Fruit fly (Drosophila melanogaster) whole organism, embryonic: Measurements from ENCODE around the gene CheB93b.
A peak's percentile ranks its signal among the peaks of the same experiment; 100 is the strongest.

Experiments
- CG10543 ChIP-seq: fragments of 200-800 bp; sonication (Bioruptor generic); optimal IDR thresholded peaks from 3 replicates; lab custom pipeline; 2017; ENCODE audit warnings: missing biosample characterization, mild to moderate bottlenecking, missing genetic modification characterization, moderate library complexity
- CG10565 ChIP-seq: fragments of 200-800 bp; sonication (Bioruptor generic); optimal IDR thresholded peaks from 3 replicates; lab custom pipeline; 2016; ENCODE audit warnings: missing biosample characterization, mild to moderate bottlenecking, missing genetic modification characterization
- CG11093 ChIP-seq: fragments of 200-800 bp; sonication (Bioruptor generic); IDR thresholded peaks from 3 replicates; pipeline ENCODE4 v1.3.6; 2022; ENCODE audit warnings: missing biosample characterization, missing genetic modification characterization
- CG1233 ChIP-seq: fragments of 200-800 bp; sonication (Bioruptor generic); optimal IDR thresholded peaks from 4 replicates; lab custom pipeline; 2018; ENCODE audit warnings: missing biosample characterization, mild to moderate bottlenecking, missing genetic modification characterization
- CG13287 ChIP-seq: fragments of 200-800 bp; sonication (Bioruptor generic); IDR thresholded peaks from 2 replicates; pipeline ENCODE4 v1.3.6; 2022; ENCODE audit warnings: missing biosample characterization, missing genetic modification characterization; ENCODE audit not compliant: partially characterized antibody
- CG1602 ChIP-seq: fragments of 200-800 bp; sonication (Bioruptor generic); optimal IDR thresholded peaks from 3 replicates; lab custom pipeline; 2016; ENCODE audit warnings: missing biosample characterization, missing genetic modification characterization
- CG17829 ChIP-seq: fragments of 200-800 bp; optimal IDR thresholded peaks from 2 replicates; lab custom pipeline; 2019; ENCODE audit warnings: missing biosample characterization, mild to moderate bottlenecking, missing genetic modification characterization, moderate library complexity
- CG17912 ChIP-seq: fragments of 200-800 bp; sonication (Bioruptor generic); optimal IDR thresholded peaks from 2 replicates; lab custom pipeline; 2018; ENCODE audit warnings: missing biosample characterization, mild to moderate bottlenecking, missing genetic modification characterization
- CG18011 ChIP-seq: fragments of 200-800 bp; sonication (Bioruptor generic); optimal IDR thresholded peaks from 2 replicates; lab custom pipeline; 2017; ENCODE audit warnings: missing biosample characterization, missing genetic modification characterization, mild to moderate bottlenecking, moderate library complexity, missing genotype
- CG2129 ChIP-seq: fragments of 200-800 bp; sonication (Bioruptor generic); IDR thresholded peaks from 2 replicates; pipeline ENCODE4 v1.3.6; 2022; ENCODE audit warnings: missing biosample characterization, missing genetic modification characterization; ENCODE audit not compliant: partially characterized antibody
- CG2199 ChIP-seq: fragments of 200-800 bp; sonication (Bioruptor generic); IDR thresholded peaks from 3 replicates; pipeline ENCODE4 v1.3.6; 2022; ENCODE audit warnings: missing biosample characterization, missing genetic modification characterization
- CG2678 ChIP-seq: fragments of 200-800 bp; sonication (Bioruptor generic); optimal IDR thresholded peaks from 3 replicates; lab custom pipeline; 2019; ENCODE audit warnings: missing biosample characterization, mild to moderate bottlenecking, missing genetic modification characterization, moderate library complexity
- CG34422 ChIP-seq: fragments of 200-800 bp; sonication (Bioruptor generic); IDR thresholded peaks from 3 replicates; pipeline ENCODE4 v1.3.6; 2022; ENCODE audit warnings: missing biosample characterization, missing genetic modification characterization
- CG42726 ChIP-seq: fragments of 200-800 bp; sonication (Bioruptor generic); IDR thresholded peaks from 2 replicates; pipeline ENCODE4 v1.3.6; 2022; ENCODE audit warnings: missing biosample characterization, missing genetic modification characterization; ENCODE audit not compliant: partially characterized antibody
- CG4404 ChIP-seq: fragments of 200-800 bp; sonication (Bioruptor generic); IDR thresholded peaks from 2 replicates; pipeline ENCODE4 v1.3.6; 2022; ENCODE audit warnings: missing biosample characterization, missing genetic modification characterization
- CG4424 ChIP-seq: fragments of 200-800 bp; sonication (Bioruptor generic); optimal IDR thresholded peaks from 3 replicates; lab custom pipeline; 2016; ENCODE audit warnings: missing biosample characterization, missing genetic modification characterization
- CG6765 ChIP-seq: fragments of 200-800 bp; sonication (Bioruptor generic); optimal IDR thresholded peaks from 3 replicates; lab custom pipeline; 2017; ENCODE audit warnings: missing biosample characterization, mild to moderate bottlenecking, missing genetic modification characterization
- CG7271 ChIP-seq: fragments of 200-800 bp; sonication (Bioruptor generic); optimal IDR thresholded peaks from 2 replicates; lab custom pipeline; 2018; ENCODE audit warnings: missing biosample characterization, mild to moderate bottlenecking, missing genetic modification characterization, moderate library complexity
- CG7372 ChIP-seq: fragments of 200-800 bp; sonication (Bioruptor generic); IDR thresholded peaks from 2 replicates; pipeline ENCODE4 v1.3.6; 2022; ENCODE audit warnings: missing biosample characterization, missing genetic modification characterization
- CG7556 ChIP-seq: fragments of 200-800 bp; sonication (Bioruptor generic); optimal IDR thresholded peaks from 2 replicates; lab custom pipeline; 2017; ENCODE audit warnings: missing biosample characterization, mild to moderate bottlenecking, missing genetic modification characterization
- CG9797 ChIP-seq: fragments of 200-800 bp; sonication (Bioruptor generic); optimal IDR thresholded peaks from 3 replicates; lab custom pipeline; 2018; ENCODE audit warnings: missing biosample characterization, mild to moderate bottlenecking, missing genetic modification characterization
- Camta ChIP-seq: fragments of 200-800 bp; sonication (Bioruptor generic); optimal IDR thresholded peaks from 2 replicates; lab custom pipeline; 2016; ENCODE audit warnings: missing biosample characterization, missing genetic modification characterization
- Chrac-16 ChIP-seq: fragments of 200-800 bp; sonication (Bioruptor generic); optimal IDR thresholded peaks from 3 replicates; lab custom pipeline; 2016; ENCODE audit warnings: missing biosample characterization, missing genetic modification characterization
- D ChIP-seq, 2 experiments: fragments of 200-800 bp in 1 of 2; fragments of >200 bp in 1 of 2; sonication (Bioruptor generic) in 1 of 2; optimal IDR thresholded peaks; 2 replicates in 1 of 2; 3 replicates in 1 of 2; lab custom pipeline; 2017; ENCODE audit warnings: mild to moderate bottlenecking in 1 of 2, missing biosample characterization in 1 of 2, missing genetic modification characterization in 1 of 2, missing genetic modification reagents in 1 of 2
- Dad ChIP-seq: fragments of 200-800 bp; sonication (Bioruptor generic); optimal IDR thresholded peaks from 3 replicates; lab custom pipeline; 2016; ENCODE audit warnings: missing biosample characterization, missing genetic modification characterization
- Dbx ChIP-seq: fragments of 200-800 bp; sonication (Bioruptor generic); IDR thresholded peaks from 3 replicates; pipeline ENCODE4 v1.3.6; 2022; ENCODE audit warnings: missing biosample characterization, missing genetic modification characterization
- Dll ChIP-seq: fragments of 200-800 bp; sonication (Bioruptor generic); IDR thresholded peaks from 4 replicates; pipeline ENCODE4 v1.3.6; 2022; ENCODE audit warnings: missing biosample characterization, missing genetic modification characterization; ENCODE audit not compliant: partially characterized antibody
- Fer1 ChIP-seq: fragments of 200-800 bp; sonication (Bioruptor generic); optimal IDR thresholded peaks from 2 replicates; lab custom pipeline; 2017; ENCODE audit warnings: missing biosample characterization, mild to moderate bottlenecking, missing genetic modification characterization
- Nf-YC ChIP-seq: fragments of 200-800 bp; optimal IDR thresholded peaks from 3 replicates; lab custom pipeline; 2019; ENCODE audit warnings: missing biosample characterization, mild to moderate bottlenecking, missing genetic modification characterization, moderate library complexity
- NfI ChIP-seq: fragments of 200-800 bp; sonication (Bioruptor generic); optimal IDR thresholded peaks from 3 replicates; lab custom pipeline; 2018; ENCODE audit warnings: missing biosample characterization, mild to moderate bottlenecking, missing genetic modification characterization, moderate library complexity
- TFAM ChIP-seq: fragments of 200-800 bp; sonication (Bioruptor generic); optimal IDR thresholded peaks from 2 replicates; lab custom pipeline; 2017; ENCODE audit warnings: missing biosample characterization, missing genetic modification characterization, inconsistent platforms
- bab2 ChIP-seq: fragments of 200-800 bp; sonication (Bioruptor generic); optimal IDR thresholded peaks from 2 replicates; lab custom pipeline; 2016; ENCODE audit warnings: missing biosample characterization, missing genetic modification characterization
- crc ChIP-seq: fragments of 200-800 bp; sonication (Bioruptor generic); optimal IDR thresholded peaks from 2 replicates; lab custom pipeline; 2016; ENCODE audit warnings: missing biosample characterization, missing genetic modification characterization
- dati ChIP-seq: fragments of 200-800 bp; sonication (Bioruptor generic); IDR thresholded peaks from 2 replicates; pipeline ENCODE4 v1.3.6; 2022; ENCODE audit warnings: missing biosample characterization, missing genetic modification characterization
- ftz-f1 ChIP-seq: fragments of 200-800 bp; sonication (Bioruptor generic); optimal IDR thresholded peaks from 2 replicates; lab custom pipeline; 2016; ENCODE audit warnings: missing biosample characterization, missing genetic modification characterization
- gce ChIP-seq: fragments of 200-800 bp; sonication (Bioruptor generic); IDR thresholded peaks from 3 replicates; pipeline ENCODE4 v1.3.6; 2022; ENCODE audit warnings: missing biosample characterization, missing genetic modification characterization
- grau ChIP-seq: fragments of 200-800 bp; optimal IDR thresholded peaks from 3 replicates; lab custom pipeline; 2019; ENCODE audit warnings: missing biosample characterization, mild to moderate bottlenecking, missing genetic modification characterization, moderate library complexity
- insv ChIP-seq, 2 experiments: fragments of 200-800 bp; sonication (Bioruptor generic); optimal IDR thresholded peaks; 3 replicates each; lab custom pipeline; 2016 to 2018; ENCODE audit warnings: missing biosample characterization in 2 of 2, missing genetic modification characterization in 2 of 2
- inv ChIP-seq: fragments of 200-800 bp; sonication (Bioruptor generic); IDR thresholded peaks from 2 replicates; pipeline ENCODE4 v1.3.6; 2022; ENCODE audit warnings: missing biosample characterization, missing genetic modification characterization; ENCODE audit not compliant: partially characterized antibody
- jing ChIP-seq: fragments of 200-800 bp; sonication (Bioruptor generic); optimal IDR thresholded peaks from 2 replicates; lab custom pipeline; 2018; ENCODE audit warnings: missing biosample characterization, mild to moderate bottlenecking, missing genetic modification characterization
- maf-S ChIP-seq: fragments of 200-800 bp; sonication (Bioruptor generic); optimal IDR thresholded peaks from 2 replicates; lab custom pipeline; 2016; ENCODE audit warnings: missing biosample characterization, missing genetic modification characterization
- repo ChIP-seq: fragments of 200-800 bp; sonication (Bioruptor generic); optimal IDR thresholded peaks from 2 replicates; lab custom pipeline; 2016; ENCODE audit warnings: missing biosample characterization, missing genetic modification characterization
- row ChIP-seq: fragments of 200-800 bp; sonication (Bioruptor generic); IDR thresholded peaks from 3 replicates; pipeline ENCODE4 v1.3.6; 2022; ENCODE audit warnings: missing biosample characterization, missing genetic modification characterization
- slbo ChIP-seq: fragments of 200-800 bp; sonication (Bioruptor generic); IDR thresholded peaks from 2 replicates; pipeline ENCODE4 v1.3.6; 2022; ENCODE audit warnings: missing biosample characterization, missing genetic modification characterization
- sr ChIP-seq: fragments of 200-800 bp; sonication (Bioruptor generic); IDR thresholded peaks from 3 replicates; pipeline ENCODE4 v1.3.6; 2022; ENCODE audit warnings: missing biosample characterization, missing genetic modification characterization
- wdn ChIP-seq: fragments of 200-800 bp; sonication (Bioruptor generic); IDR thresholded peaks from 2 replicates; pipeline ENCODE4 v1.3.6; 2022; ENCODE audit warnings: missing biosample characterization, missing genetic modification characterization
- zen2 ChIP-seq: fragments of 200-800 bp; sonication (Bioruptor generic); IDR thresholded peaks from 3 replicates; pipeline ENCODE4 v1.3.6; 2022; ENCODE audit warnings: missing biosample characterization, missing genetic modification characterization; ENCODE audit not compliant: partially characterized antibody
- zfh1 ChIP-seq: fragments of 200-800 bp; sonication (Bioruptor generic); IDR thresholded peaks from 3 replicates; pipeline ENCODE4 v1.3.6; 2022; ENCODE audit warnings: missing biosample characterization, missing genetic modification characterization

CheB93b gene

DNA sequence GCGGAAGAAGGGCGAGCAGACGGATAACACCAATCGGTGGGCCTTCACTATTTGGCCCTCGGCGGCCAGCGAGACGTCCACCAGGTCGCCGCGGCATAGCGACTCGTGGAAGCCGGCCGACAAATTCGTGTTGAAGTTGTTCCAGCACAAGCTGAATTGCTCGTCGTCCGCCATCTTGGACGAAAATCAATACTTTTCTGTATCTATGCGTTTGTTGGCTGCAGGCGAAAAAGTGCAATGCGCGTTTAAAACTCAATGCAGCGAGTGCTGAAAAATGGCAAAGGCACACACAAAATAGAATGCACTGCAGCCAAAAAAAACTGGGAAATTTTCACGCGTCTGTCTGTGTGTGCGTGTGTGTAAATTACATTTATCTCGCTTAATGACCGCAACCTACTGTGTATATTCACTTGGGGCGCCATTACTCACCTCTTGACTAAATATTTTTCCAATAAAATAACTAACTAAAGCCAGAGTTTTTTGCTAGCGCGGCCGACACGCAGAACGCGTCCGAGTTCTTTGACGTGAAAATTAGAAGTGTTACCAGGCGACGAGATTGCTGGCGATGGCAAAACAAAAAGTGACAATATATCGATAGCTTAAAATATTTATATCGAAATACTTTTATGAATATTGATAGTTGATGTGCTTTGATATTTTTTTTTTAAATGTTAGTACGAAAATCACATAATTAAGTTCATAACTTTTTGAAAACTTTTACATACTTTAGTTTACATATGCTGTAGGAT lies 31.9 kb upstream of the CheB93b start (continued):
- TF ChIP-seq zen2 (GFP tag; lab: Robert Waterston, UW): peak; percentile 36; the same call in 1 of the 3 replicates
- TF ChIP-seq CG11093: no peak
- peak; percentile 24; the same call in 1 of the 3 replicates for TF ChIP-seq Dbx (GFP tag; lab: Robert Waterston, UW)
- no peak for TF ChIP-seq maf-S (GFP tag; lab: Kevin White, UChicago)
- no peak for TF ChIP-seq crc (GFP tag; lab: Kevin White, UChicago)
- peak; percentile 9; the same call in 1 of the 2 replicates for TF ChIP-seq slbo (GFP tag; lab: Robert Waterston, UW)
- TF ChIP-seq jing: no peak
- TF ChIP-seq CG10543 (GFP tag; lab: Kevin White, UChicago): no peak
- TF ChIP-seq CG17912 (GFP tag; lab: Kevin White, UChicago): peak; percentile 27
- TF ChIP-seq CG1602: no peak
- TF ChIP-seq gce (GFP tag; lab: Robert Waterston, UW): no peak
- no peak for TF ChIP-seq Camta (GFP tag; lab: Kevin White, UChicago)
- TF ChIP-seq ftz-f1 (GFP tag; lab: Kevin White, UChicago): no peak
- TF ChIP-seq Dll (GFP tag; lab: Robert Waterston, UW): peak; percentile 91
- no peak for TF ChIP-seq D (optimal IDR thresholded peaks at IDR 0.05; lab: Kevin White, UChicago)
- no peak for TF ChIP-seq D (GFP tag; optimal IDR thresholded peaks at IDR 0.05; lab: Kevin White, UChicago)
- no peak for TF ChIP-seq TFAM (GFP tag; lab: Kevin White, UChicago)
- TF ChIP-seq CG9797: peak; percentile 54
- TF ChIP-seq CG7372 (GFP tag; lab: Robert Waterston, UW): no peak
- peak in 1 of 2 experiments; percentile 5 for TF ChIP-seq insv (GFP tag; optimal IDR thresholded peaks at IDR 0.05; lab: Kevin White, UChicago)
- TF ChIP-seq dati (GFP tag; lab: Robert Waterston, UW): no peak
- peak; percentile 3 for TF ChIP-seq grau (tag; lab: Kevin White, UChicago)
- no peak for TF ChIP-seq CG6765 (GFP tag; lab: Kevin White, UChicago)
- TF ChIP-seq CG10565 (GFP tag; lab: Kevin White, UChicago): no peak
- no peak for TF ChIP-seq CG7556
- 0 out of 2 replicates have a peak, but pooled peaks have one; percentile 16 for TF ChIP-seq wdn (GFP tag; lab: Robert Waterston, UW)
- no peak for TF ChIP-seq bab2 (GFP tag; lab: Kevin White, UChicago)
- no peak for TF ChIP-seq sr (GFP tag; lab: Robert Waterston, UW)
- TF ChIP-seq CG18011 (GFP tag; lab: Kevin White, UChicago): no peak
- peak; percentile 88 for TF ChIP-seq CG13287
- no peak for TF ChIP-seq Dad (GFP tag; lab: Kevin White, UChicago)
- no peak for TF ChIP-seq Chrac-16 (GFP tag; lab: Kevin White, UChicago)
- no peak for TF ChIP-seq repo (GFP tag; lab: Kevin White, UChicago)
- TF ChIP-seq Fer1: peak; percentile 13
- TF ChIP-seq inv (GFP tag; lab: Robert Waterston, UW): peak; percentile 85
- TF ChIP-seq NfI: no peak
- peak; percentile 75 for TF ChIP-seq row (GFP tag; lab: Robert Waterston, UW)
- peak; percentile 36; the same call in 1 of the 3 replicates for TF ChIP-seq CG34422 (GFP tag; lab: Robert Waterston, UW)
- 0 out of 3 replicates have a peak, but pooled peaks have one; percentile 5 for TF ChIP-seq zfh1
- TF ChIP-seq CG4424: peak; percentile 6
- peak; percentile 9 for TF ChIP-seq CG2678 (tag; lab: Kevin White, UChicago)
- TF ChIP-seq CG4404 (GFP tag; lab: Robert Waterston, UW): no peak
- TF ChIP-seq CG2199 (GFP tag; lab: Robert Waterston, UW): no peak
- peak; percentile 67 for TF ChIP-seq CG2129 (GFP tag; lab: Robert Waterston, UW)
- TF ChIP-seq CG17829 (tag; lab: Kevin White, UChicago): no peak
- TF ChIP-seq CG42726 (GFP tag; lab: Robert Waterston, UW): peak; percentile 69; the same call in 1 of the 2 replicates
- TF ChIP-seq CG1233 (GFP tag; lab: Kevin White, UChicago): peak; percentile 27
- peak; percentile 75 for TF ChIP-seq Nf-YC (tag; lab: Kevin White, UChicago)
- peak; percentile 31 for TF ChIP-seq CG7271
